Worm (Caenorhabditis elegans): Measurements from ENCODE around the gene col-117.

col-117 gene

DNA sequence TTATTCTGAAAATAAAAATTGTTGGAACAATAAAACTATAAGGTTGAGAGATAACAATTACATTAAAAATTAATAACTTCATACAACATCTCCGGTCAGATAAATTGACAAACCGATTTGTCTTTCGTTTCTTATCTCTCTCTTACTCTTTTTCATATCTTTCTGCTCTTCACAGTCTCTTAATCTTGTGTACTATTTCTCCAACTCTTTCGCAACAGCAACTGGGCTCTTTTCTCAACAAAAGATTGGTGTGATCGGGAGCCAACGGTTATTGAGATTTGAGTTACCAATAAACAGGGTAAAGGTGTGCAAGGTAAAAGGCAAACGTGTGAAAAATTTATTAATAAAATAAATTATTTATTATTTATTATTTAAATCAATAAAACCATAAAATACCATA is 37.3 kb downstream of the col-117 start, which contains the start of gene C33D9.8:
Gene C33D9.8, minus strand, starts transcription at position 99 of the 400 bp plus-strand sequence.
- TF ChIP-seq pha-4 (tag; optimal IDR thresholded peaks at IDR 0.05) (peak; percentile 30), ZK546.5 (tag; optimal IDR thresholded peaks at IDR 0.05) (no peak), nhr-28 (tag; optimal IDR thresholded peaks at IDR 0.05) (no peak), nfya-1 (tag; optimal IDR thresholded peaks at IDR 0.05; ENCODE audit: insufficient read depth) (peak; percentile 7)

DNA sequence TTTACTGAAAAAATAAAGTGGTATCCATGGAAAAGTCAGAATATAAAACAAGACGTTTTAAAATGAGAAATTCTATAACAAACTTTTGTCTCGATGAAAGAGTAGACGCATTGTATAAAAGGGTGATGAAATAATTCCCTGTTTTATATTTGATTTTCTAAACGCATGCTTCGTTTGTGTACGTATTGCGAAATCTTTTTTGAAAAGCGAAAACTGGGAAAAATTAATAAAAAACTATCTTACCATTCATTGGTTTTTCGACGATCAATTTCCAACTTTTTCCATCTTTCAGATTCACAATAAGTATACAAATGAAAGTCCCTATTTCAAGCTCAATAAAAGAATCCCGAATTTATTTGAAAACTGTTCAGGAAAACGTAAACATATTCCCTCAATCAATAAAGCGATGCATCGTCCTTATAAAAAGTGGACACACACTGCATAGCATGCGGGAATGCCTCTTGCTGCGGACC is 39.1 kb downstream of the col-117 start, which contains the start of gene C33D9.13:
Gene C33D9.13, minus strand, starts transcription at position 423 of the 473 bp plus-strand sequence.
- TF ChIP-seq pha-4 (tag; optimal IDR thresholded peaks at IDR 0.05) (peak; percentile 21), nhr-77 (tag; optimal IDR thresholded peaks at IDR 0.05) (no peak), ceh-28 (tag; optimal IDR thresholded peaks at IDR 0.05) (peak; percentile 1)

DNA sequence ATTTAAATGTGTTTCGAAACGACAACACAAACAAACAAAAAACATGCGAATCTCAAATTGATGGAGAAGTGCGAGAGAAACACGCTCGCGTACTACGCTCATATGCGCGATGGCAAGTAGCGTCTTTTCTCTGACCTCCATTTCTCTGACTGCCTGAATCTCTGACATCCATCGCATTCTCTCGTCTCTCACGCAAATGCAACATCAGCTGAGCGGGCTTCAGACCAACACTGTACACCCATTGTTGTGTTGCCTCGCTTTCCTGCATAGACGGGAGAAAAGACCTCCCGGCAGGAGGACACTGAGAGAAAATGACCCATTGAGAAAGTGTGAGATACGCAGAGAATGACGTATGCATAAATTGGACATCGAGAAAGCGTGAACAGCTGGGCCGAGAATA is 41.8 kb downstream of the col-117 start:
- peak; percentile 38 for TF ChIP-seq R02D3.7 (tag; optimal IDR thresholded peaks at IDR 0.05)
- no peak for TF ChIP-seq fos-1 (tag; optimal IDR thresholded peaks at IDR 0.05)
- peak; percentile 91 for TF ChIP-seq nhr-23 (tag; optimal IDR thresholded peaks at IDR 0.05)
- TF ChIP-seq nhr-76 (tag; optimal IDR thresholded peaks at IDR 0.05) = no peak
- peak; percentile 93 for TF ChIP-seq lin-39 (tag; optimal IDR thresholded peaks at IDR 0.05)
- peak; percentile 53 for TF ChIP-seq nhr-43 (tag; optimal IDR thresholded peaks at IDR 0.05; ENCODE audit: poor library complexity, severe bottlenecking)
- no peak for TF ChIP-seq skn-1 (tag; optimal IDR thresholded peaks at IDR 0.05)
- TF ChIP-seq nhr-25 (tag; optimal IDR thresholded peaks at IDR 0.05) = peak; percentile 95
- TF ChIP-seq pha-4 (tag; optimal IDR thresholded peaks at IDR 0.05) = peak; percentile 52
- TF ChIP-seq ceh-28 (tag; optimal IDR thresholded peaks at IDR 0.05) = peak; percentile 69
- peak; percentile 83 for TF ChIP-seq hmg-11 (tag; optimal IDR thresholded peaks at IDR 0.05)
- peak; percentile 41 for TF ChIP-seq elt-1 (tag; optimal IDR thresholded peaks at IDR 0.05)
- peak; percentile 44 for TF ChIP-seq elt-2 (tag; optimal IDR thresholded peaks at IDR 0.05)
- peak; percentile 47 for TF ChIP-seq egl-27 (tag; optimal IDR thresholded peaks at IDR 0.05)
- TF ChIP-seq aly-2 (tag; optimal IDR thresholded peaks at IDR 0.05) = no peak
- TF ChIP-seq ZK546.5 (tag; optimal IDR thresholded peaks at IDR 0.05) = no peak
- TF ChIP-seq sea-2 (GFP tag; optimal IDR thresholded peaks at IDR 0.05) = peak; percentile 16
- TF ChIP-seq egl-5 (tag; optimal IDR thresholded peaks at IDR 0.05) = peak; percentile 55
- TF ChIP-seq lsy-12 (tag; optimal IDR thresholded peaks at IDR 0.05) = peak; percentile 43
- peak; percentile 23 for TF ChIP-seq snpc-4 (tag; optimal IDR thresholded peaks at IDR 0.05)
- peak; percentile 59 for TF ChIP-seq nfya-1 (tag; optimal IDR thresholded peaks at IDR 0.05; ENCODE audit: insufficient read depth)
- TF ChIP-seq jun-1 (tag; optimal IDR thresholded peaks at IDR 0.05) = peak; percentile 59
- peak; percentile 14 for TF ChIP-seq lin-15B (tag; optimal IDR thresholded peaks at IDR 0.05)

DNA sequence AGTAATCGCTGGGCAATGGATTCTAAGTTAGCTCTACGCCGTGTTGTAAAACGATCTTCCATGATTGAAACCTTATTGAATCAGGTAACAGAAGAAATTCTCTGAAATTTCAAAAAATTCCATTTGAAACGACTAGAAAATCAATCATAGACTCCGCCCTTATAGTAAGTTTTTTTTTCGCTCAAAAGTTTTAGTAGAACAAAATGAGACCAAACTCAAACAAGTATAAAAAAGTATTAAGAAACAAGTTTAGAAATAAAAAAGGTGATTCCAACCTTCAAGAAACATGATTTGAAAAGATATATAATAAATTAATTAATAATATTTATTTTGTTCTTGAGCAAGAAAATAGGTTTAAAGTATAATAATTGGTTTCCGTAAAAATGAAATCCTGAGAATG is 46.0 kb downstream of the col-117 start, which contains the start of gene C33D9.6:
Gene C33D9.6, minus strand, starts transcription at position 101 of the 400 bp plus-strand sequence.
- TF ChIP-seq ceh-16 (tag; optimal IDR thresholded peaks at IDR 0.05) (no peak), nhr-25 (tag; optimal IDR thresholded peaks at IDR 0.05) (no peak), zag-1 (tag; optimal IDR thresholded peaks at IDR 0.05) (no peak), nhr-12 (tag; optimal IDR thresholded peaks at IDR 0.05) (no peak), lin-39 (tag; optimal IDR thresholded peaks at IDR 0.05) (no peak), tbx-2 (tag; optimal IDR thresholded peaks at IDR 0.05) (no peak), R02D3.7 (tag; optimal IDR thresholded peaks at IDR 0.05) (no peak), daf-12 (tag; optimal IDR thresholded peaks at IDR 0.05) (no peak), ceh-82 (tag; optimal IDR thresholded peaks at IDR 0.05) (no peak), nhr-11 (tag; optimal IDR thresholded peaks at IDR 0.05) (no peak), mml-1 (tag; optimal IDR thresholded peaks at IDR 0.05) (no peak), egl-27 (tag; optimal IDR thresholded peaks at IDR 0.05) (no peak), fos-1 (tag; optimal IDR thresholded peaks at IDR 0.05) (no peak), eor-1 (tag; optimal IDR thresholded peaks at IDR 0.05) (no peak), lin-15B (tag; optimal IDR thresholded peaks at IDR 0.05) (no peak), snpc-4 (tag; optimal IDR thresholded peaks at IDR 0.05) (no peak)
